Fruit fly (Drosophila melanogaster): ENCODE measurements around the gene B52.

B52 gene

DNA sequence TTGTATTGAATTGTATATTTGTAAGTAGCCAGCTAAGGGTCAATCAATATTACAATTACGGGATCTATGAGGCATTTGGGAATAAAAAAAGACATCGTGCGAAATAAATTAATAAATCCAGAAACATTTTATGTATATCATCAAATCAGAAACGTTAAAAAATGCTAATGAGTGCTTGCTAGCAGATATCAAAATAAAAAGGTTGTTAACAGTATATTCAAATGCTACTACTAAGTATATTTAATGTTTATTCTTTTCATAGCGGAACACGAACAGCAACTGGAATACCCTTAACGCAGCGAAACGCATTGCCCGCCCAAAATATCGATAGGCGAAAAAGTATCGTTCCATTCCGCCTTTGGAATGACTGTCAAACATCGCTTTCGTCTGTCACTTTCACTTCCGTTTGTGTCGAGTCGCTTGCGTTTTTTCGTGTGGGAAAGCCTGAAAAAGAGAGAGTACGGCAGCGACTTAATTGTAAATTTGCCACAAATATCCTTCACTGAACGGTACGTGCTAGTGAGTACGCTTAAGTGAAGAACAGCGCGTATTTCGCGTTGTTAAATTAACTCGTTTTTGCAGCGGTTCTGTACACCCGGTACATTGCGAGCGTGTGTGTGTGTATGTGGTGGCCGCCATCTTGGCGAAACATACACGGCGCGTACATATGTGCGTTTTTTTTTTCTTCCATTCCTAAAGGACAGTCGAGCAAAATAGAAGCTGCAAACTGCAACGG is at the start of gene B52:
Gene B52, plus strand, starts transcription at position 388 of the 736 bp plus-strand sequence.
- TF ChIP-seq Myc (optimal IDR thresholded peaks at IDR 0.05), result no peak
- TF ChIP-seq Sin3A (optimal IDR thresholded peaks at IDR 0.05), result no peak
- TF ChIP-seq insv (optimal IDR thresholded peaks at IDR 0.05), result no peak
- no peak for TF ChIP-seq psq (optimal IDR thresholded peaks at IDR 0.05)
- no peak for TF ChIP-seq h (optimal IDR thresholded peaks at IDR 0.05)

DNA sequence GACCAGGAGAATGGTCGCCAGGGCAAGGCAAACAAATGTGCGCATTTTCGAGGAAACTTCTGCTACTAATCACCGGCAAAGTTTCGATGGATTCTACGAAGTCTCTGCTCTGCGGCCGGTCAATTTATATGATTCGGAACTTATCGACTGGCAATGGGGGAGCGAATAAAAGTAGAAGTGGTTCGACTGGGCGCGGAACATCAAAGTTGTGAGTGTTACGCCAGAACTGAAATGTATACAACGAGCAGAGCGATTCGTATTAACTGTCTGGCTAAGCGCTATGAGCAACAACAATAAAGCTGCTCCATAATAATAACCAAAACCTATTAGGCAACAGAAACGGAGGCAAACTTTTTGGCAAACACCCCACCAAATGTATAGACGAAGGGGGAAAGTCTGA is 48.8 kb upstream of the B52 start, which contains the start of gene CG9757:
Gene CG9757, minus strand, starts transcription at position 101 of the 400 bp plus-strand sequence.
- TF ChIP-seq psq (optimal IDR thresholded peaks at IDR 0.05) (no peak), ttk (optimal IDR thresholded peaks at IDR 0.05) (no peak), Myc (optimal IDR thresholded peaks at IDR 0.05) (no peak), h (optimal IDR thresholded peaks at IDR 0.05) (no peak), insv (optimal IDR thresholded peaks at IDR 0.05) (no peak), Sin3A (optimal IDR thresholded peaks at IDR 0.05) (no peak)

DNA sequence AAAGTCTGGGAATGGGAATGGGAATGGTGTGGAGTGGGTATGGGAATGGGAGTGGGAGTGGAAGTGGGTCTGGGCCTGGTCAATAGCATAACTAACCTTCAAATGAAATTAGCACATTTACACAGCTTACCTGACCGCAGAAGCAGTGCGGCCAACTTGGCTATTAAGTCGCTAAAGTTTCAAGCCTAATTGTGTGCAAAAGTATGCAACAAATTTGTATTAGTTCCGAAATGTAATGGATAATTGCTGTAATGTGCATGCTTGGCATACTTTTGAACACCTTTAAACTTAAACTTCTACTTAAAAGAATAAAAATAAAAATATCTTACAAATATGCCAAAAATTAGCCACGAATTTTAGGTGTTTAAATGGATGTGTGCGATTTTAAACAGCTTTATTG is 46.1 kb upstream of the B52 start:
- TF ChIP-seq insv (optimal IDR thresholded peaks at IDR 0.05), result no peak

DNA sequence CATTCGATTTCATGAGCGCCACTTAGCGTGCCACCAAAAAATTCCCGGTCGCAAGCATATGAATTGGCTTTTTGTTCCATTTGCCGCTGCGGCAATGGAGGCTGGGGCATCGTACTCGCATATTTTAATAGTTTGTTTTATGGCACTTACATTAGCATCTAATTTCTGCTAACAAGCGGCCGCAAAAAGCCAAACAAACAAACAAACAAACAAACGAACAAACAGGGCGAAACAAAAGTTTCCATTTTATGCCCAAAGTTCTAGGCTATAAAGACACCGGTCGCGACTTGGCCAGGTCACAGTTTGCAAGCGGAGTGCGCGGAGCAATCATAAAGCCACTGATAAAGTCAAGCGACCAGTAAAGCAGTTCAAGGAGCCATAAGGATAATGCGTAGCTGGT is 45.5 kb upstream of the B52 start, which contains the start of gene CG9269:
Gene CG9269, plus strand, starts transcription at position 301 of the 400 bp plus-strand sequence.
- TF ChIP-seq h (optimal IDR thresholded peaks at IDR 0.05), result no peak
- no peak for TF ChIP-seq ttk (optimal IDR thresholded peaks at IDR 0.05)
- TF ChIP-seq Sin3A (optimal IDR thresholded peaks at IDR 0.05), result no peak
- no peak for TF ChIP-seq Myc (optimal IDR thresholded peaks at IDR 0.05)
- no peak for TF ChIP-seq insv (optimal IDR thresholded peaks at IDR 0.05)
- no peak for TF ChIP-seq psq (optimal IDR thresholded peaks at IDR 0.05)

DNA sequence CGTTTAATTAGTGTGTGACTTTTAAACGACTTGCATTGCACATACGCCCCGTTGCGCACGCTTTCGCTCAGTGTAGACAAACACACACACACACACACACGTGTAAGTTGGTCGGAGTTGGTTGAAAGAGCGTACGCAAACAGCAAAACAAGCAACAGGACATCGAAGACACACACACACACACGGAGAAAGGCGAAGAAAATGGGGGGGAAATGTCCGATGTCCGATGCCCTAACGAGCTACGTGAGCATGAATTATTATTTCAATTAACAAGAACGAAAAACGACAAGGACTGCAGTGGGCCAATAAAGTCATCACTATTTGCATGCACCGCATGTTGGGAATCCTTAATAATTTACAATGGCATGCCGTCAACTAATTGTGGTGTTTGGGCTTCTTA is 43.9 kb upstream of the B52 start:
- TF ChIP-seq psq (optimal IDR thresholded peaks at IDR 0.05), result no peak
- no peak for TF ChIP-seq ttk (optimal IDR thresholded peaks at IDR 0.05)
- no peak for TF ChIP-seq Myc (optimal IDR thresholded peaks at IDR 0.05)
- TF ChIP-seq Sin3A (optimal IDR thresholded peaks at IDR 0.05), result no peak
- TF ChIP-seq insv (optimal IDR thresholded peaks at IDR 0.05), result no peak
- no peak for TF ChIP-seq h (optimal IDR thresholded peaks at IDR 0.05)

DNA sequence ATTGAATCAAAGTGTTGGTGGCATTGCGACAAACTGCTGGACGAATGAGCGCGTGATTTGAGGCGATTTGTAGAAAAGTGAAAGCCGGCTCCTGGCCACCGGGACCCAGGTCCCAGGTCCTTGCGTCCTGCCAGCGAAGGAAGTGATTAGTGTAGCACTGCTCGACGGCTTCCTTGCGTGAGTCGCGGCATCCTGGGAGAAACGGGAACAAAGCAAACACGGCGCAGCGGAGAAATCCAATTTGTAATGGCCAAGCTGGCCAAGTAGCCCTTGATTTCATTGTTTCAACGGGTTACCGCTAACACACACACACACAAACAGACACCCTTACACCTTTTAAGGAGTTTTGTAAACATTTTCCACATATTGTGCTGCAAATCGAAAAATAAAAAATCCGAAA is 29.5 kb upstream of the B52 start, which contains the start of gene CG10841:
Gene CG10841, plus strand, starts transcription at position 301 of the 400 bp plus-strand sequence.
- TF ChIP-seq h (optimal IDR thresholded peaks at IDR 0.05) (no peak), insv (optimal IDR thresholded peaks at IDR 0.05) (no peak), psq (optimal IDR thresholded peaks at IDR 0.05) (no peak), ttk (optimal IDR thresholded peaks at IDR 0.05) (no peak)

DNA sequence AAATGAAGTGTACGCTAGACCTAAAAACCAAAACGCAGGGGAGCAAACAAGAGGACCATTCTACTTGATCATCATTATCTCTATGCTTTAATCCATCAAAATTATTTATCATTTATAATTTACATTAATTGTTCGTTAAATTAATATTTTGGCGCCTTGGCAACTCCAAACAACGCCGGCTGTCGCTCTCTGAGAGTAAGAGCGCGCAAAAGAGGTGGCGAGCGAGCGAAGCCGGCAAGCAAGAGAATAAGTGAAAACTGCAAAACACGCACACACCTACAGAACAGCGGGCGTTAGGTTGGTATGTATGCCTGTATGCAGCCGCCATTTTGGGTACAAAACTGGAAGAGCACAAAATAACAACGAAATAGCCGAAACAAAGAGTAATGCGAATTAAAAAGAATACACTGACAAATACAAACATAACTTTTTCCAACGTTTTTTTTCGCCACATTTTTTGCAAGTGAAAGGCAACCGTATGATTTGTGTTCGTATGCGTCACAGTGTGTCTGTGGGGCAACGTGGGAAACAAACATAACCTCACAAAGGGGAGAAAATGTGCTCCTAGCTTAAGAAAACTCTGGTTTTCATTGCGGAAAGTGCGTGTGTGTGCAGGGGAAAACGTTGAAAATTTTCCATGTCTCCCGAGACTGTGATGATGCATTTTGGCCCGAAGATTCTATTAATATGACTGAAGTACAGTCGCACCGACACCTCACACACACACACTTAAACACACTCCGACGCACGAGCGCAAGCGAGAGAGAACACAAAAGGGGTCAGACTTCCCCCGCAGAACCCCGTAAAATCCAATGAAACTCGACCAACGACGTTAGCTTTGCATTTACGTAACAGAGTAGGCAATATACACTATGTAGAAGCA is 16.1 kb upstream of the B52 start:
- TF ChIP-seq ttk (optimal IDR thresholded peaks at IDR 0.05) (no peak), psq (optimal IDR thresholded peaks at IDR 0.05) (no peak), Sin3A (optimal IDR thresholded peaks at IDR 0.05) (no peak), insv (optimal IDR thresholded peaks at IDR 0.05) (no peak), h (optimal IDR thresholded peaks at IDR 0.05) (no peak), Myc (optimal IDR thresholded peaks at IDR 0.05) (no peak)

DNA sequence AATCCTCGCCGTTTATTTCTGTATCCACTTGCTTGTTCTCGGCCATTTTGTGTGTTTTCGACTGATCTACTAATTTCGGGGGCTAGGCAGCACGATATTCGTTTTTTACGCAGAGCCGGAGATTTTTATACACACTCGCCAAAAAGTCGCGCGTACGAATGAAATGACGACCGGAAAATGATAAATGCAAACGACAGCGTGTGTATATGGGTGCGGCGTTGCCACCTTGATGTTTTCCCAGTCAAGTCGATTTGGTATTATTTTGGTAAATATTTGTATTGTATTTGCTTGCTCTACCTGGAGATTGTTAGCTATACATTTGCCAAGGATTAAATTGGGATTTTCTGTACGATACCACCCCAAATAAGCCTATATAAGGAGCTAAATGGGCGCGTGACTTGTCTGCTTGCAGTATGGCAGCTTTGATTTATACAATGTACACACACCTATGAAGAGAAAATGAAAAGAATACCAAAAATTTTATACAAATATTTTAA is 15.2 kb upstream of the B52 start, which contains the start of gene sqd:
Gene sqd, minus strand, starts transcription at position 431 of the 497 bp plus-strand sequence.
- no peak for TF ChIP-seq h (optimal IDR thresholded peaks at IDR 0.05)
- no peak for TF ChIP-seq psq (optimal IDR thresholded peaks at IDR 0.05)
- no peak for TF ChIP-seq Sin3A (optimal IDR thresholded peaks at IDR 0.05)
- TF ChIP-seq ttk (optimal IDR thresholded peaks at IDR 0.05), result no peak
- no peak for TF ChIP-seq insv (optimal IDR thresholded peaks at IDR 0.05)
- TF ChIP-seq Myc (optimal IDR thresholded peaks at IDR 0.05), result no peak

DNA sequence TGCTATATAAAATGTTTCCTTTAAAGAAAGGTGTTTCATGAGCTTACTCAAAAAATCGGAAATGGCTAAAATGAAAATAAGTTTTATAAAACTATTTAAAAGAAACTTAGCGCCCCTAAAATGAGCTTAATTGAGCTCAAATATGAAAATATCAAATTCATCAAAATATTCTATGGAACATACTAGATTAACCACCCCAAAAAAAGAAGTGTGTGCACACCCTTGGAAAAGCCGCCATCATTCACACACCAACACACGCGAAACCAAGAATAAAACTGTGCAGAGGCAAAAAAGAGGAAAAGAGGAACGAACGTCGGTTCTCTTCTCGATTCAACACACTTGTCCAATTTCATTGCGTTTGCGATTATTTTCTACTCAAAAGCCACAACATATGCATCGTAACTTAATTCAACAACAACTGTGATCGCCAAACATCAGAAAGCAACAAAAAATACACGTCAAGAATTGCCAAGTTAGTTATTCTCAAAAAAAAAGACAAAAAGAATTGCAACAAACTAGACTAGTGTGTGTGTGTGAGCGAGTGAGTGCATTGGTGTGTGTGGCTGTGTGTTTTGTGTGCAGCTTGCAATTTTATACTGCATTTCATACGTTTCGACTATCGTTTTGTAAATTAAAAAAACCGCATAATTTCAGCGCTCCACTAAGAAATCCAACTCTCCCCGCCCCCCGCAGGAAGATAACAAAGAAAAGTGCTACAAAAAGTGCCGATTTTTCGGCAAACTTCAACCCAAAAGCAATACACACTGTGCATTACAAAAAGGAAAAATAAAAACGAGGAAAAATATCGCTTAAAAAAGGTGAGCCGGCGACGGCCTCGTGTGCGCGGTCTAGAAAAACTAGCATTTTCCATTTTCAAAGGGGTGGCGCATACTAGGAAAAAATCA is 14.1 kb upstream of the B52 start, which contains the start of gene rin:
Gene rin, plus strand, starts transcription at position 276 of the 905 bp plus-strand sequence.
- TF ChIP-seq psq (optimal IDR thresholded peaks at IDR 0.05) (no peak), insv (optimal IDR thresholded peaks at IDR 0.05) (no peak), Sin3A (optimal IDR thresholded peaks at IDR 0.05) (no peak), ttk (optimal IDR thresholded peaks at IDR 0.05) (no peak), Myc (optimal IDR thresholded peaks at IDR 0.05) (no peak), h (optimal IDR thresholded peaks at IDR 0.05) (no peak)

DNA sequence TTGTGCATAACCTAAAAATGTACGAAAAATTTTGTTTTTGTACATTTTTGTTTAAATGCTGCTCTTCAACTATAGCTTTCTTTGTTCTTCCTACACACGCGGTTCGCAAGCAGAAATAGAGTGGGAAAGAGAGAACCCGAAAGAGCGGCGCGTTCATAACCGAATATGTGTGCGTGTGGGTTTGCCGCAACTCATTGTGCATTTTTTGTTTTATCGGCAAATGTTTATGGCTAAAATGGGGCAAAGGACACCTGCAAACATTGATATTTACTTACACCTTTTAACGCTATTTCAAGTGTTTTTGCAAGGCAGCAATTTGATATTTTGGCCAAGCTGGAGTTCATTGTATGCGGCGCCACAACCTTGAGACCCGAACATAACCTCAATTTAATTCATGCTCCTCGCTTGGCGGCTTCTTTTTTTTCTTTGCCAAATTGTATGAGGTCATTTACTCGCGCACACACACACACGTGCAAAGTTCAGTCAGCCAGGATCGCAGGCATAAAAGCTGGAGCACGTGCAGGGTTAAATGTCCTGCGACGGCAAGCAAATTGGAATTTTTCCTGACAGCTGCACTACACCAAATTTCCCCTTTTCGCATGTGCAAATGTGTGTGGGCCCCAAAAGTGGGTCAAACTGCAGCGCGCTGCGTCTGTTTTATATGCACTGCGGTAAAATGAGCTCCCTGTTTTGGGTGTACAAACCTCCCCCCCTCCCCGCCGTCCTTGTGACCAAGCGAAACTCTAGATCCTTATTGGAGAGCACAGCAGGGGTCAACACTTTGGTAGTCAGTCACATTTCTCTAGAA is 13.2 kb upstream of the B52 start:
- TF ChIP-seq Myc (optimal IDR thresholded peaks at IDR 0.05) (no peak), Sin3A (optimal IDR thresholded peaks at IDR 0.05) (no peak), h (optimal IDR thresholded peaks at IDR 0.05) (no peak), ttk (optimal IDR thresholded peaks at IDR 0.05) (no peak), psq (optimal IDR thresholded peaks at IDR 0.05) (no peak), insv (optimal IDR thresholded peaks at IDR 0.05) (no peak)
